Fruit fly (Drosophila melanogaster) whole organism, embryonic: ENCODE data around the gene CG4896.

ENCODE experiments used
- Adf1 ChIP-seq: fragments of 200-800 bp; sonication (Bioruptor generic); IDR thresholded peaks from 2 replicates; pipeline ENCODE4 v1.3.6; 2022; ENCODE audit warnings: missing biosample characterization, missing genetic modification characterization
- Atf6 ChIP-seq: fragments of 200-800 bp; sonication (Bioruptor generic); IDR thresholded peaks from 2 replicates; pipeline ENCODE4 v1.3.6; 2022; ENCODE audit warnings: missing biosample characterization, missing genetic modification characterization
- Bgb ChIP-seq: fragments of 200-800 bp; sonication (Bioruptor generic); IDR thresholded peaks from 2 replicates; pipeline ENCODE4 v1.3.6; 2022; ENCODE audit warnings: missing biosample characterization, missing genetic modification characterization; ENCODE audit not compliant: partially characterized antibody
- BtbVII ChIP-seq: fragments of 200-800 bp; sonication (Bioruptor generic); optimal IDR thresholded peaks from 3 replicates; lab custom pipeline; 2017; ENCODE audit warnings: missing biosample characterization, mild to moderate bottlenecking, missing genetic modification characterization
- CG10274 ChIP-seq: fragments of 200-800 bp; sonication (Bioruptor generic); optimal IDR thresholded peaks from 3 replicates; lab custom pipeline; 2017; ENCODE audit warnings: missing biosample characterization, mild to moderate bottlenecking, missing genetic modification characterization
- CG10565 ChIP-seq: fragments of 200-800 bp; sonication (Bioruptor generic); optimal IDR thresholded peaks from 3 replicates; lab custom pipeline; 2016; ENCODE audit warnings: missing biosample characterization, mild to moderate bottlenecking, missing genetic modification characterization
- CG12659 ChIP-seq: fragments of 200-800 bp; sonication (Bioruptor generic); optimal IDR thresholded peaks from 3 replicates; lab custom pipeline; 2017; ENCODE audit warnings: mild to moderate bottlenecking, missing biosample characterization, missing genetic modification reagents, missing genetic modification characterization
- CG12744 ChIP-seq: fragments of 200-800 bp; sonication (Bioruptor generic); optimal IDR thresholded peaks from 2 replicates; lab custom pipeline; 2016; ENCODE audit warnings: missing biosample characterization, missing genetic modification characterization
- CG14050 ChIP-seq: fragments of 200-800 bp; sonication (Bioruptor generic); IDR thresholded peaks from 3 replicates; pipeline ENCODE4 v1.3.6; 2022; ENCODE audit warnings: missing biosample characterization, missing genetic modification characterization
- CG16779 ChIP-seq: fragments of 200-800 bp; sonication (Bioruptor generic); IDR thresholded peaks from 2 replicates; pipeline ENCODE4 v1.3.6; 2022; ENCODE audit warnings: missing biosample characterization, missing genetic modification characterization
- CG18764 ChIP-seq: fragments of 200-800 bp; sonication (Bioruptor generic); optimal IDR thresholded peaks from 3 replicates; lab custom pipeline; 2016; ENCODE audit warnings: missing biosample characterization, missing genetic modification characterization
- CG2202 ChIP-seq: fragments of 200-800 bp; sonication (Bioruptor generic); optimal IDR thresholded peaks from 2 replicates; lab custom pipeline; 2018; ENCODE audit warnings: missing biosample characterization, mild to moderate bottlenecking, missing genetic modification characterization
- CG2889 ChIP-seq: fragments of 200-800 bp; sonication (Bioruptor generic); IDR thresholded peaks from 3 replicates; pipeline ENCODE4 v1.3.6; 2022; ENCODE audit warnings: missing biosample characterization, missing genetic modification characterization
- CG3163 ChIP-seq: fragments of 200-800 bp; sonication (Bioruptor generic); optimal IDR thresholded peaks from 3 replicates; lab custom pipeline; 2016; ENCODE audit warnings: missing biosample characterization, missing genetic modification characterization
- CG4282 ChIP-seq: fragments of 200-800 bp; sonication (Bioruptor generic); optimal IDR thresholded peaks from 2 replicates; lab custom pipeline; 2016; ENCODE audit warnings: missing biosample characterization, missing genetic modification characterization
- CG4854 ChIP-seq: fragments of 200-800 bp; sonication (Bioruptor generic); optimal IDR thresholded peaks from 2 replicates; lab custom pipeline; 2016; ENCODE audit warnings: missing biosample characterization, missing genetic modification characterization, inconsistent platforms
- CG6689 ChIP-seq: fragments of 200-800 bp; sonication (Bioruptor generic); IDR thresholded peaks from 2 replicates; pipeline ENCODE4 v1.3.6; 2022; ENCODE audit warnings: missing biosample characterization, missing genetic modification characterization
- CG6765 ChIP-seq: fragments of 200-800 bp; sonication (Bioruptor generic); optimal IDR thresholded peaks from 3 replicates; lab custom pipeline; 2017; ENCODE audit warnings: missing biosample characterization, mild to moderate bottlenecking, missing genetic modification characterization
- CG7372 ChIP-seq: fragments of 200-800 bp; sonication (Bioruptor generic); IDR thresholded peaks from 2 replicates; pipeline ENCODE4 v1.3.6; 2022; ENCODE audit warnings: missing biosample characterization, missing genetic modification characterization
- CG7745 ChIP-seq: fragments of 200-800 bp; sonication (Bioruptor generic); optimal IDR thresholded peaks from 2 replicates; lab custom pipeline; 2018; ENCODE audit warnings: missing biosample characterization, mild to moderate bottlenecking, missing genetic modification characterization, moderate library complexity
- CG7839 ChIP-seq: fragments of 200-800 bp; sonication (Bioruptor generic); optimal IDR thresholded peaks from 3 replicates; lab custom pipeline; 2018; ENCODE audit warnings: missing biosample characterization, mild to moderate bottlenecking, missing genetic modification characterization, moderate library complexity
- CG8089 ChIP-seq: fragments of 200-800 bp; sonication (Bioruptor generic); optimal IDR thresholded peaks from 3 replicates; lab custom pipeline; 2016; ENCODE audit warnings: missing biosample characterization, missing genetic modification characterization
- CG8359 ChIP-seq: fragments of 200-800 bp; sonication (Bioruptor generic); optimal IDR thresholded peaks from 2 replicates; lab custom pipeline; 2017; ENCODE audit warnings: missing biosample characterization, mild to moderate bottlenecking, missing genetic modification characterization, borderline replicate concordance
- CG8478 ChIP-seq: fragments of >200 bp; optimal IDR thresholded peaks from 2 replicates; lab custom pipeline; 2018
- CG9609 ChIP-seq: fragments of 200-800 bp; sonication (Bioruptor generic); optimal IDR thresholded peaks from 3 replicates; lab custom pipeline; 2016; ENCODE audit warnings: missing biosample characterization, missing genetic modification characterization
- Doc3 ChIP-seq: fragments of 200-800 bp; sonication (Bioruptor generic); IDR thresholded peaks from 3 replicates; pipeline ENCODE4 v1.3.6; 2022; ENCODE audit warnings: missing biosample characterization, missing genetic modification characterization; ENCODE audit not compliant: partially characterized antibody
- Drgx ChIP-seq: fragments of 200-800 bp; sonication (Bioruptor generic); IDR thresholded peaks from 2 replicates; pipeline ENCODE4 v1.3.6; 2022; ENCODE audit warnings: missing biosample characterization, missing genetic modification characterization
- HLH3B ChIP-seq: fragments of 200-800 bp; sonication (Bioruptor generic); IDR thresholded peaks from 2 replicates; pipeline ENCODE4 v1.3.6; 2022; ENCODE audit warnings: missing biosample characterization, missing genetic modification characterization
- Jarid2 ChIP-seq: fragments of 200-800 bp; sonication (Bioruptor generic); optimal IDR thresholded peaks from 3 replicates; lab custom pipeline; 2017; ENCODE audit warnings: mild to moderate bottlenecking, missing biosample characterization, missing genetic modification reagents, missing genetic modification characterization
- ase ChIP-seq: fragments of 200-800 bp; sonication (Bioruptor generic); IDR thresholded peaks from 3 replicates; pipeline ENCODE4 v1.3.6; 2022; ENCODE audit warnings: missing biosample characterization, missing genetic modification characterization
- bab2 ChIP-seq: fragments of 200-800 bp; sonication (Bioruptor generic); optimal IDR thresholded peaks from 2 replicates; lab custom pipeline; 2016; ENCODE audit warnings: missing biosample characterization, missing genetic modification characterization
- bigmax ChIP-seq: fragments of 200-800 bp; sonication (Bioruptor generic); optimal IDR thresholded peaks from 2 replicates; lab custom pipeline; 2018; ENCODE audit warnings: missing biosample characterization, mild to moderate bottlenecking, missing genetic modification characterization
- croc ChIP-seq: fragments of 200-800 bp; sonication (Bioruptor generic); conservative IDR thresholded peaks from 3 replicates; pipeline ENCODE4 v1.3.6; 2022; ENCODE audit warnings: missing biosample characterization, missing genetic modification characterization
- en ChIP-seq: fragments of 200-800 bp; sonication (Bioruptor generic); optimal IDR thresholded peaks from 2 replicates; lab custom pipeline; 2016; ENCODE audit warnings: missing biosample characterization, missing genetic modification characterization
- fd102C ChIP-seq: fragments of 200-800 bp; sonication (Bioruptor generic); optimal IDR thresholded peaks from 2 replicates; lab custom pipeline; 2018; ENCODE audit warnings: missing biosample characterization, mild to moderate bottlenecking, missing genetic modification characterization, moderate library complexity
- fd64A ChIP-seq: fragments of 200-800 bp; sonication (Bioruptor generic); optimal IDR thresholded peaks from 3 replicates; lab custom pipeline; 2018; ENCODE audit warnings: missing biosample characterization, mild to moderate bottlenecking, missing genetic modification characterization
- grau ChIP-seq: fragments of 200-800 bp; optimal IDR thresholded peaks from 3 replicates; lab custom pipeline; 2019; ENCODE audit warnings: missing biosample characterization, mild to moderate bottlenecking, missing genetic modification characterization, moderate library complexity
- hb ChIP-seq: fragments of 200-800 bp; sonication (Bioruptor generic); IDR thresholded peaks from 3 replicates; pipeline ENCODE4 v1.3.6; 2022; ENCODE audit warnings: missing biosample characterization, missing genetic modification characterization; ENCODE audit not compliant: partially characterized antibody
- lilli ChIP-seq: fragments of 200-800 bp; sonication (Bioruptor generic); optimal IDR thresholded peaks from 3 replicates; lab custom pipeline; 2016; ENCODE audit warnings: missing biosample characterization, missing genetic modification characterization
- lmd ChIP-seq: fragments of 200-800 bp; sonication (Bioruptor generic); IDR thresholded peaks from 2 replicates; pipeline ENCODE4 v1.3.6; 2022; ENCODE audit warnings: missing biosample characterization, missing genetic modification characterization
- lola ChIP-seq, 3 experiments: fragments of >200 bp in 2 of 3; fragments of 200-800 bp in 1 of 3; sonication (Bioruptor generic) in 1 of 3; optimal IDR thresholded peaks; 2 replicates each; lab custom pipeline; 2017 to 2019; ENCODE audit warnings: missing biosample characterization in 3 of 3, missing genetic modification characterization in 3 of 3, mild to moderate bottlenecking in 1 of 3, moderate library complexity in 1 of 3
- pros ChIP-seq: fragments of 200-800 bp; sonication (Bioruptor generic); optimal IDR thresholded peaks from 3 replicates; lab custom pipeline; 2019; ENCODE audit warnings: missing biosample characterization, mild to moderate bottlenecking, missing genetic modification characterization, moderate library complexity
- sc ChIP-seq, 3 experiments: fragments of >200 bp in 2 of 3; fragments of 200-800 bp in 1 of 3; sonication (Bioruptor generic) in 1 of 3; optimal IDR thresholded peaks; 2 replicates in 2 of 3; 3 replicates in 1 of 3; lab custom pipeline; 2017; ENCODE audit warnings: mild to moderate bottlenecking in 1 of 3, missing biosample characterization in 1 of 3, missing genetic modification characterization in 1 of 3, missing genetic modification reagents in 1 of 3
- tap ChIP-seq: fragments of 200-800 bp; optimal IDR thresholded peaks from 3 replicates; lab custom pipeline; 2019; ENCODE audit warnings: missing biosample characterization, mild to moderate bottlenecking, missing genetic modification characterization, moderate library complexity
- trh ChIP-seq: fragments of 200-800 bp; sonication (Bioruptor generic); optimal IDR thresholded peaks from 2 replicates; lab custom pipeline; 2016; ENCODE audit warnings: missing biosample characterization, missing genetic modification characterization
- twi ChIP-seq: fragments of 200-800 bp; optimal IDR thresholded peaks from 2 replicates; lab custom pipeline; 2019; ENCODE audit warnings: missing biosample characterization, mild to moderate bottlenecking, missing genetic modification characterization, moderate library complexity
- unc-4 ChIP-seq: fragments of 200-800 bp; sonication (Bioruptor generic); IDR thresholded peaks from 2 replicates; pipeline ENCODE4 v1.3.6; 2022; ENCODE audit warnings: missing biosample characterization, missing genetic modification characterization; ENCODE audit not compliant: partially characterized antibody
- zfh1 ChIP-seq: fragments of 200-800 bp; sonication (Bioruptor generic); IDR thresholded peaks from 3 replicates; pipeline ENCODE4 v1.3.6; 2022; ENCODE audit warnings: missing biosample characterization, missing genetic modification characterization

Gene CG4896

DNA sequence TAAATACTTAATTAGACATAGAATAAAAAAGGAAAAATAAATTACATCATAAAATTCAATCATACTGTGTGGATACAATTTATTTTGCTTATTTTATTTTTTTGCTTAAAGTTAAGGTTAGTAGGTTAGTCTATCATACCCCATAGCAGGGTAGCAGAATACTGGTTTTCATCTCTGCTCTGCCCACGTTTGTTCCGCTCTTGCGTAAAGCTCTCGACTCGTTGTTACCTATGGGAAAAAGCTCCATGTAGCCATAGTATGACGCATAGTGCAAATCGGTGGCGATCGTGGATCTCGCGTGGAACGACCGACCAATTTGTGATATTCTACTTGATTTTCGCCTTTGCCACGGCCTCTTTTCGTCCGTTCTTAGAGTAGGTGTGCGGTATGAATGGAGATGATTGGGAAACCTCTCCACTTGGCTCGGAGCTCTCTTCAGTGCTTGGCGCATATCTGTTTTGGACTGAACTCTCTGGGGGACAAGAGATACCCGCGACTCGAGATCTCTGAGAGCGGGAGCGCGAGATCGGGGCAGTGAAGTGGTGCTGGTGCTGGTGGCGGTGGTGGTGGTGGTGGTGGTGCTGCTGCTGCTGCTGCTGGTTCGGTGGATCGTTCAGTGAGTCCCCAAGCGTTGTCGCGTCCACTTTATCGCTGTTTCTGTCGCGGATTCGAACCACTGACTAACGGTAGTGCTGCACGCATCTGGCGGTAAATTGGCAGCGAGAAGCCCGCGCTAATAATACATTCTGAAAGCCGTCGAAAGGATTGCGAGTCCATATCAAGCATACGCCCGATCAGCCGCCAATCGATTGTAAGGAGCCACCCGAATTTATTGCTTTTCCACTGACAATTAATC lies 8.4 kb downstream of the CG4896 start, which contains the start of gene CG5001:
CG5001 (plus strand) TSS at position 116 of the 856 bp plus-strand sequence.
- TF ChIP-seq bigmax (GFP tag; lab: Kevin White, UChicago) (no peak), hb (GFP tag; lab: Robert Waterston, UW) (no peak), unc-4 (GFP tag; lab: Robert Waterston, UW) (peak; percentile 47; the same call in 1 of the 2 replicates), CG12744 (GFP tag; lab: Kevin White, UChicago) (peak; percentile 56), CG3163 (peak; percentile 66), zfh1 (GFP tag; lab: Robert Waterston, UW) (peak; percentile 92), CG10565 (GFP tag; lab: Kevin White, UChicago) (no peak), lilli (GFP tag; lab: Kevin White, UChicago) (peak; percentile 81), CG2889 (peak; percentile 28; the same call in 1 of the 3 replicates), grau (tag; lab: Kevin White, UChicago) (peak; percentile 89), Atf6 (peak; percentile 88), CG16779 (GFP tag; lab: Robert Waterston, UW) (peak; percentile 59; the same call in 1 of the 2 replicates), CG7839 (peak; percentile 91), CG8478 (lab: Kevin White, UChicago) (no peak), sc (optimal IDR thresholded peaks at IDR 0.05; lab: Kevin White, UChicago) (no peak), sc (GFP tag; optimal IDR thresholded peaks at IDR 0.05; lab: Kevin White, UChicago) (peak; percentile 60), Jarid2 (GFP tag; lab: Kevin White, UChicago) (peak; percentile 83), Drgx (peak; percentile 87), CG6765 (peak; percentile 80), BtbVII (GFP tag; lab: Kevin White, UChicago) (peak; percentile 83), CG18764 (GFP tag; lab: Kevin White, UChicago) (no peak), lola (GFP tag; optimal IDR thresholded peaks at IDR 0.05; lab: Kevin White, UChicago) (peak in 1 of 3 experiments; percentile 75), CG7372 (GFP tag; lab: Robert Waterston, UW) (peak; percentile 80), ase (GFP tag; lab: Robert Waterston, UW) (peak; percentile 87), Adf1 (GFP tag; lab: Robert Waterston, UW) (peak; percentile 61), CG6689 (GFP tag; lab: Robert Waterston, UW) (peak; percentile 89), lmd (GFP tag; lab: Robert Waterston, UW) (peak; percentile 85), CG7745 (no peak), HLH3B (peak; percentile 89), CG8359 (GFP tag; lab: Kevin White, UChicago) (no peak), twi (tag; lab: Kevin White, UChicago) (peak; percentile 48), pros (no peak), fd102C (GFP tag; lab: Kevin White, UChicago) (no peak), CG4854 (GFP tag; lab: Kevin White, UChicago) (peak; percentile 63), CG2202 (tag; lab: Kevin White, UChicago) (peak; percentile 68), CG4282 (GFP tag; lab: Kevin White, UChicago) (no peak), CG9609 (peak; percentile 57), en (GFP tag; lab: Kevin White, UChicago) (peak; percentile 58), CG14050 (GFP tag; lab: Robert Waterston, UW) (peak; percentile 75), croc (GFP tag; lab: Robert Waterston, UW) (peak; percentile 36; the same call in 1 of the 3 replicates), Doc3 (no peak), CG12659 (GFP tag; lab: Kevin White, UChicago) (peak; percentile 81), Bgb (GFP tag; lab: Robert Waterston, UW) (peak; percentile 54), trh (GFP tag; lab: Kevin White, UChicago) (peak; percentile 29), bab2 (peak; percentile 71), CG8089 (GFP tag; lab: Kevin White, UChicago) (peak; percentile 13), fd64A (GFP tag; lab: Kevin White, UChicago) (peak; percentile 50), tap (tag; lab: Kevin White, UChicago) (peak; percentile 91), CG10274 (GFP tag; lab: Kevin White, UChicago) (peak; percentile 17)
